Fruit fly (Drosophila melanogaster): ENCODE data around the gene Cad88C.
A peak's percentile ranks its signal among the peaks of the same experiment; 100 is the strongest.

Cad88C gene

DNA sequence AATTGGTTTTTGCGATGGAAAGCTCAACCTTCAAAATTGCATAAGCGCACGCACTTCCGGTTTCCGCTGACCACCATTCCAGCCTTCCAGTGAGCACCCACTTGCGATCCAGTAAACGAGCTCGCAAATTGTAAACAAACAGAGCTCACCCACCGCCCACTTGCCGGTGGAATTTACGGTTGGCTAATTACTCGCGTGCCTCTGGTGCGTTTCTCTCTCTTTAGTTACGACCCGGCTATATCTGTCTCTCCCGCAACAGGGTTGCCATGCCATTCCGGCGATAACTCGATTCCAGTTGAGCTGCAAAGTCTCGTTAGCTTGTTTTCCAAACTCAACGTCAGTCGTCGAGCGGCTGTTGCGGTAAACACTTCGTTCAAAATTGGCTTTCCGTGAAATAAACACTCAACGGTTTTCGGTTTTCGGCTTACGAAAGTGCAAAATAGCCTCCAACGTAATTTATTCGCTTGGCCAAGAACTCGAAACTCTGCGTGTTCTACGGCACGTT, at the start of gene Cad88C:
Gene Cad88C, plus strand, starts transcription at position 360 of the 505 bp plus-strand sequence.
- peak; percentile 4 for TF ChIP-seq CG17801 (GFP tag; optimal IDR thresholded peaks at IDR 0.05; ENCODE audit: partially characterized antibody)

dm6 chr3R:14586480-14587443, 43.5 kb upstream of the Cad88C start:
- no peak for TF ChIP-seq CG17801 (GFP tag; optimal IDR thresholded peaks at IDR 0.05; ENCODE audit: partially characterized antibody)

- no peak for TF ChIP-seq CG17801 (GFP tag; optimal IDR thresholded peaks at IDR 0.05; ENCODE audit: partially characterized antibody)
Measured at dm6 chr3R:14589483-14589882, 40.8 kb upstream of the Cad88C start.

- TF ChIP-seq CG17801 (GFP tag; optimal IDR thresholded peaks at IDR 0.05; ENCODE audit: partially characterized antibody), result no peak
Measured at dm6 chr3R:14590753-14591535, 39.3 kb upstream of the Cad88C start.

- TF ChIP-seq CG17801 (GFP tag; optimal IDR thresholded peaks at IDR 0.05; ENCODE audit: partially characterized antibody), result no peak
Measured at dm6 chr3R:14597935-14598424, 32.3 kb upstream of the Cad88C start.

- no peak for TF ChIP-seq CG17801 (GFP tag; optimal IDR thresholded peaks at IDR 0.05; ENCODE audit: partially characterized antibody)
Measured at dm6 chr3R:14608892-14609692, 21.2 kb upstream of the Cad88C start, which contains the start of gene CG14853. Gene CG14853, plus strand, starts transcription at chr3R:14609642.

DNA sequence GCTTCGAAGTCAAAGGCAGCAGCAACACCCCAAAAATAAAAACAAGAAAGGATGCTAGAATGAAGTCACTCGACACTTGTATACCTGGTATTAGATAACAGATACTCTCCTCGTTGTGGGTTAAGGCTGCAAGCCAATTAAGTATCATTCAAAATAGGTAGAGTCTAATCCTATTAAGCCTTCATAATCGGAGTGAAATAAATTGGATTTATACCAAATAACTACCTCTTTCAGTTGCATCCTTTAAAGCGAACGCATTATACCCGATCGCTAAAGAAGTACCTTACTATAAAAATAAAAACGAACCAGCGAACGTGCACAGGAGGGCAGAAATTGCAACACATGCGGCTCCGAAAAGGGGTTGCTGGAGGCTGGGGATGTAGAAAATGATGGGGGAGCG, 7.7 kb upstream of the Cad88C start:
- no peak for TF ChIP-seq CG17801 (GFP tag; optimal IDR thresholded peaks at IDR 0.05; ENCODE audit: partially characterized antibody)

DNA sequence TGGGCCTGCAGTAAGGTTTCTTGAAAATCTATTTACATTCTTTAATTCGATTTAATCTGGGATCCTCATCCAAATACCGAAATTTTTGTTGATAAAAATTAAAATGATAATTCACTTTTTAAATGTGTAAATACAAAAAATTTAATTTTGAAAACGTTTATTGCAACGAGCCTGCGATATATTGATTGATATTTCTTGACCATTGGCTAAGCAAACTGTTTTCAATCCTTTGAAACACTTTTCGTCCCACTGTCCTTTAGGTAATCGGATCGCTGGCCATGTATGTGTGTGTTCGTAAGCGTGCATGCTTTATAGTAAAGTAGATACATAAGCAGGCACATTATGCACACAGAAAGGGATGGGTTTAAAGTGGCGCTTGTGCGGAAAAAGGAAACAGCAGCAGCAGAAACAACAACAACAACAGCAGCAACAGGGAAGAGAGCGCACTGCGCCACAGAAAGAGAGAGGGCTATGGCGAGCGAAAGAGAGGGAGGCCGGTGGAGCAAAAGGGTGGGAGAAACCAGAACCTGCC, 6.1 kb upstream of the Cad88C start:
- no peak for TF ChIP-seq CG17801 (GFP tag; optimal IDR thresholded peaks at IDR 0.05; ENCODE audit: partially characterized antibody)

- TF ChIP-seq CG17801 (GFP tag; optimal IDR thresholded peaks at IDR 0.05; ENCODE audit: partially characterized antibody), result no peak
Measured at dm6 chr3R:14624671-14625070, 5.6 kb upstream of the Cad88C start.

- TF ChIP-seq CG17801 (GFP tag; optimal IDR thresholded peaks at IDR 0.05; ENCODE audit: partially characterized antibody), result peak; percentile 29
Measured at dm6 chr3R:14625215-14626156, 4.8 kb upstream of the Cad88C start, which contains the start of the genes put and His4r. Gene put, minus strand, starts transcription at chr3R:14625703. Gene His4r, plus strand, starts transcription at chr3R:14625755.

DNA sequence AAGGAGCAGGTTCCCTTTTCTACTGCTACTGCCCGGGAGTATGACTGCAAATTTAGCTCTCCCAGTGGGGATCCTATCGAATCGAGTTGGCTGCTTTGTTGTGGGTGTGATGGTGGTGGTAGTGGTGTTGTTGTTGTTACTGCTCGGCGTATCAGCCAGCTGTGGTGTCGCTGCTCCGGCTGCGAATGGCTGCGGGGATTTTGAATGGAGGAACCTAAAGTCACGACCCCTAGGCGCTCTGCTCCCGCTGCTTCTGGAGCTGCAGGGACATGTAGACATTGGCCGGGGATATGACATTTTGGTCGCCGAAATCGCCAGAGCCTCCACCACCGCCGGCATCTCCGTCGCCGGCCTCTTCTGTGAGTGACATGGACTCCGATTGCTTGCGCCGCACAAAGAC, 3.5 kb upstream of the Cad88C start:
- no peak for TF ChIP-seq CG17801 (GFP tag; optimal IDR thresholded peaks at IDR 0.05; ENCODE audit: partially characterized antibody)

dm6 chr3R:14631911-14632310, 1.6 kb downstream of the Cad88C start:
- no peak for TF ChIP-seq CG17801 (GFP tag; optimal IDR thresholded peaks at IDR 0.05; ENCODE audit: partially characterized antibody)

- no peak for TF ChIP-seq CG17801 (GFP tag; optimal IDR thresholded peaks at IDR 0.05; ENCODE audit: partially characterized antibody)
Measured at dm6 chr3R:14642463-14642862, 12.2 kb downstream of the Cad88C start, which contains the start of gene CG7886. Gene CG7886, minus strand, starts transcription at chr3R:14642563.
